Fruit fly (Drosophila melanogaster): ENCODE data around the gene CG7330.

Gene CG7330

DNA sequence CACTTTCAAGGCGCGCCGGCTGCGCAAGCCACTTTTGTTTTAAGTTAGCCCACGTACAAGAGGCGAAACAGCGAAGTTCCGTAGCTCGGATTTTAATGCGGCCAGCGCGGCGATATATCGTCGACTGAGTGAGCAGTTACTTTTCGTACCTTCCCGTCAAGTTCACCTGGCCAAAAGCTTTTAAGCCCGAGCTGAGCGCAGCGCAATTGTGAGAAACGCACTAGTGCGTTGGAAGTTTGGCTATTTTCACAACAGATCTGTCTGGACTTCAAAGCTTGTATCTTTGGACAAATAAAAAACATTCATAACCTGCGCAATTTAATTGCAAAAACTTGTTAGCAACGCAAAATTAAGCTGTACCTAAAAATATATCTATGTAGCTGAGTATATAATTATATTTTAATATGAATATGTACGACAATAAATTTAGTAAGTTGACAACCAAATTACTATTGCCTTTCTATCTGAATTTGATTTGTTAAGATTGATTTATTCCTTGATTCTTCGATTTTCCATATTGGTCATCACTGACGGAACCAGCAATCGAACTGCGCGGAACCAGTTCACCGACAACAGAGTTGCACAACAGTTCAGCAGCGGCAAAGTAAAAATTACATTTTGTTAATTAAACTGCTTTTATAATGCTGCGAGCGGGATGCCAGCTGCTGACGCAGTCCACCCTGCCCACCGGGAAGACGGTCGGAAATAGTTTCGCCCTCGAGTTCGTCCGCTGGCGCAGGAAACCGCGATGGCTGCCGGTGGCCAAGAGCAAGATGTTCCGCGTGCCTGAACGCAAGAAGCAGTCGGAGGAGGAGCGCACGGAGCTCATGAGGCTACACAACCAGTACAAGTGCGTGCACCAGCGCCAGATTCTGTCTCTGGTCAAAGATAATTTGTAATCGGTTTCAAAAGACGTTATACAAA, 42.4 kb upstream of the CG7330 start, which contains the start of the genes CG13698 and mRpS26 (continued):
- peak; percentile 14 for TF ChIP-seq CG7987 (GFP tag; optimal IDR thresholded peaks at IDR 0.05)
- TF ChIP-seq CG7745 (tag; optimal IDR thresholded peaks at IDR 0.05), result no peak
- peak; percentile 37 for TF ChIP-seq vfl (GFP tag; optimal IDR thresholded peaks at IDR 0.05)
- TF ChIP-seq dmrt11E (tag; optimal IDR thresholded peaks at IDR 0.05), result peak; percentile 61
- peak; percentile 55 for TF ChIP-seq D19A (tag; optimal IDR thresholded peaks at IDR 0.05)
- TF ChIP-seq Awh (GFP tag; IDR thresholded peaks at IDR 0.05), result 0 out of 2 replicates have a peak, but pooled peaks have one; percentile 36
- TF ChIP-seq CG9727 (GFP tag; optimal IDR thresholded peaks at IDR 0.05), result peak; percentile 68
- peak; percentile 80 for TF ChIP-seq Xbp1 (GFP tag; optimal IDR thresholded peaks at IDR 0.05)
- TF ChIP-seq CG18764 (GFP tag; optimal IDR thresholded peaks at IDR 0.05), result peak; percentile 51
- peak; percentile 84 for TF ChIP-seq CG13424 (tag; optimal IDR thresholded peaks at IDR 0.05)
- no peak for TF ChIP-seq CG8089 (GFP tag; optimal IDR thresholded peaks at IDR 0.05)
- peak; percentile 48; the same call in 1 of the 2 replicates for TF ChIP-seq CG42726 (GFP tag; IDR thresholded peaks at IDR 0.05; ENCODE audit: partially characterized antibody)
- TF ChIP-seq jumu (GFP tag; optimal IDR thresholded peaks at IDR 0.05), result no peak
- TF ChIP-seq Gsc (GFP tag; IDR thresholded peaks at IDR 0.05), result no peak
- peak; percentile 77 for TF ChIP-seq bcd (GFP tag; optimal IDR thresholded peaks at IDR 0.05)
- peak; percentile 50 for TF ChIP-seq CG3407 (GFP tag; optimal IDR thresholded peaks at IDR 0.05)
- TF ChIP-seq chn (GFP tag; optimal IDR thresholded peaks at IDR 0.05), result peak; percentile 50
- peak; percentile 54; the same call in 1 of the 2 replicates for TF ChIP-seq seq (GFP tag; IDR thresholded peaks at IDR 0.05)
- TF ChIP-seq CG11504 (tag; optimal IDR thresholded peaks at IDR 0.05), result peak; percentile 77
- TF ChIP-seq mirr (GFP tag; optimal IDR thresholded peaks at IDR 0.05), result no peak
- 0 out of 2 replicates have a peak, but pooled peaks have one; percentile 22 for TF ChIP-seq CG4730 (GFP tag; IDR thresholded peaks at IDR 0.05)
- TF ChIP-seq CG10431 (GFP tag; optimal IDR thresholded peaks at IDR 0.05), result peak; percentile 39
- peak; percentile 86 for TF ChIP-seq CG12391 (tag; optimal IDR thresholded peaks at IDR 0.05)
- no peak for TF ChIP-seq luna (GFP tag; optimal IDR thresholded peaks at IDR 0.05)
- TF ChIP-seq nmo (GFP tag; optimal IDR thresholded peaks at IDR 0.05), result peak; percentile 82
- no peak for TF ChIP-seq bigmax (GFP tag; optimal IDR thresholded peaks at IDR 0.05)
- TF ChIP-seq onecut (GFP tag; IDR thresholded peaks at IDR 0.05), result peak; percentile 43; the same call in 1 of the 2 replicates
- peak; percentile 74 for TF ChIP-seq Bgb (GFP tag; IDR thresholded peaks at IDR 0.05; ENCODE audit: partially characterized antibody)
- TF ChIP-seq CG9932 (GFP tag; IDR thresholded peaks at IDR 0.05), result peak; percentile 80
- TF ChIP-seq CG14014 (GFP tag; IDR thresholded peaks at IDR 0.05), result peak; percentile 51; the same call in 1 of the 2 replicates
- peak; percentile 44; the same call in 1 of the 2 replicates for TF ChIP-seq inv (GFP tag; IDR thresholded peaks at IDR 0.05; ENCODE audit: partially characterized antibody)
- TF ChIP-seq CG15011 (GFP tag; optimal IDR thresholded peaks at IDR 0.05), result peak; percentile 60
- TF ChIP-seq HmgZ (tag; optimal IDR thresholded peaks at IDR 0.05), result peak; percentile 60
- peak; percentile 67 for TF ChIP-seq Myb (GFP tag; optimal IDR thresholded peaks at IDR 0.05)
- TF ChIP-seq ato (GFP tag; IDR thresholded peaks at IDR 0.05; ENCODE audit: partially characterized antibody), result 0 out of 2 replicates have a peak, but pooled peaks have one; percentile 29
- TF ChIP-seq her (GFP tag; optimal IDR thresholded peaks at IDR 0.05), result peak; percentile 99
- peak; percentile 91 for TF ChIP-seq Ets65A (GFP tag)
- TF ChIP-seq Dek (tag; optimal IDR thresholded peaks at IDR 0.05), result peak; percentile 73
- peak; percentile 7 for TF ChIP-seq CG15479 (GFP tag; optimal IDR thresholded peaks at IDR 0.05)
- TF ChIP-seq bbx (GFP tag; IDR thresholded peaks at IDR 0.05; ENCODE audit: partially characterized antibody), result peak; percentile 67
- TF ChIP-seq CG6791 (GFP tag; IDR thresholded peaks at IDR 0.05; ENCODE audit: partially characterized antibody), result peak; percentile 60; the same call in 2 of the 3 replicates
- TF ChIP-seq Adf1 (GFP tag; IDR thresholded peaks at IDR 0.05), result 0 out of 2 replicates have a peak, but pooled peaks have one; percentile 1
- TF ChIP-seq esg (GFP tag; conservative IDR thresholded peaks at IDR 0.05), result peak; percentile 42
- TF ChIP-seq CG32772 (GFP tag; IDR thresholded peaks at IDR 0.05), result peak; percentile 42; the same call in 1 of the 2 replicates

Data from whole organism, embryonic.